Worm (Caenorhabditis elegans) whole organism, late embryonic: Measurements from ENCODE around the gene cpg-20.
A peak's percentile ranks its signal among the peaks of the same experiment; 100 is the strongest.

ENCODE experiments used
- F13H6.1 ChIP-seq: sonication (generic microtip); optimal IDR thresholded peaks from 2 replicates; lab custom pipeline; 2016; ENCODE audit warnings: missing genetic modification characterization, missing compliant biosample characterization
- K02D7.2 ChIP-seq: sonication (generic microtip); optimal IDR thresholded peaks from 2 replicates; lab custom pipeline; 2017; ENCODE audit warnings: mild to moderate bottlenecking, missing genetic modification characterization, missing compliant biosample characterization
- T23F11.4 ChIP-seq: fragments of 200-800 bp; sonication (Bioruptor generic); optimal IDR thresholded peaks from 2 replicates; lab custom pipeline; 2018; ENCODE audit warnings: mild to moderate bottlenecking, missing genetic modification characterization, missing compliant biosample characterization
- Y22D7AL.16 ChIP-seq: sonication (generic microtip); optimal IDR thresholded peaks from 2 replicates; lab custom pipeline; 2016; ENCODE audit warnings: missing genetic modification characterization, missing compliant biosample characterization
- ahr-1 ChIP-seq: sonication (generic microtip); optimal IDR thresholded peaks from 2 replicates; lab custom pipeline; 2016; ENCODE audit warnings: missing genetic modification characterization, missing compliant biosample characterization
- ama-1 ChIP-seq: fragments of 150-350 bp; optimal IDR thresholded peaks from 2 replicates; lab custom pipeline; 2014
- ceh-14 ChIP-seq: sonication (generic microtip); optimal IDR thresholded peaks from 2 replicates; lab custom pipeline; 2016; ENCODE audit warnings: missing genotype, missing genetic modification characterization, missing compliant biosample characterization
- ceh-18 ChIP-seq: sonication (generic microtip); optimal IDR thresholded peaks from 2 replicates; lab custom pipeline; 2016; ENCODE audit warnings: missing genetic modification characterization, missing compliant biosample characterization
- ceh-19 ChIP-seq: fragments of 200-800 bp; sonication (Bioruptor generic); optimal IDR thresholded peaks from 2 replicates; lab custom pipeline; 2018; ENCODE audit warnings: mild to moderate bottlenecking, missing genetic modification characterization, missing compliant biosample characterization
- ceh-2 ChIP-seq: sonication (generic microtip); optimal IDR thresholded peaks from 2 replicates; lab custom pipeline; 2016; ENCODE audit warnings: missing genotype, missing genetic modification characterization, missing compliant biosample characterization
- ceh-22 ChIP-seq: sonication (generic microtip); optimal IDR thresholded peaks from 2 replicates; lab custom pipeline; 2017; ENCODE audit warnings: missing biosample characterization, missing genetic modification characterization
- ceh-30 ChIP-seq: fragments of 150-350 bp; optimal IDR thresholded peaks from 2 replicates; lab custom pipeline; 2014; ENCODE audit warnings: missing biosample characterization, missing genetic modification characterization
- ceh-31 ChIP-seq: sonication (generic microtip); optimal IDR thresholded peaks from 2 replicates; lab custom pipeline; 2016; ENCODE audit warnings: missing genetic modification characterization, missing compliant biosample characterization
- ceh-34 ChIP-seq: sonication (generic microtip); optimal IDR thresholded peaks from 2 replicates; lab custom pipeline; 2016; ENCODE audit warnings: mild to moderate bottlenecking, missing genetic modification characterization, missing compliant biosample characterization
- ceh-45 ChIP-seq: fragments of 200-800 bp; sonication (Bioruptor generic); IDR thresholded peaks from 2 replicates; pipeline ENCODE4 v1.3.6; 2022; ENCODE audit warnings: missing genetic modification reagents, missing genetic modification characterization, missing compliant biosample characterization
- ceh-48 ChIP-seq: sonication (generic microtip); optimal IDR thresholded peaks from 2 replicates; lab custom pipeline; 2016; ENCODE audit warnings: missing genetic modification characterization, inconsistent platforms, missing compliant biosample characterization
- ceh-6 ChIP-seq: fragments of 200-800 bp; sonication (Bioruptor generic); optimal IDR thresholded peaks from 2 replicates; lab custom pipeline; 2018; ENCODE audit warnings: mild to moderate bottlenecking, missing genetic modification characterization, missing compliant biosample characterization
- che-1 ChIP-seq: sonication (generic microtip); optimal IDR thresholded peaks from 2 replicates; lab custom pipeline; 2016; ENCODE audit warnings: mild to moderate bottlenecking, missing genetic modification characterization, missing compliant biosample characterization
- dmd-4 ChIP-seq: sonication (generic microtip); optimal IDR thresholded peaks from 2 replicates; lab custom pipeline; 2016; ENCODE audit warnings: borderline replicate concordance, missing genetic modification characterization, missing compliant biosample characterization
- elt-2 ChIP-seq: sonication (generic microtip); optimal IDR thresholded peaks from 2 replicates; lab custom pipeline; 2016; ENCODE audit warnings: missing genetic modification reagents, missing genetic modification characterization, missing compliant biosample characterization
- elt-4 ChIP-seq: sonication (generic microtip); optimal IDR thresholded peaks from 2 replicates; lab custom pipeline; 2016; ENCODE audit warnings: missing genetic modification characterization, missing compliant biosample characterization
- ets-4 ChIP-seq: sonication (generic microtip); optimal IDR thresholded peaks from 2 replicates; lab custom pipeline; 2016; ENCODE audit warnings: missing genetic modification characterization, missing compliant biosample characterization
- eyg-1 ChIP-seq: sonication (generic microtip); optimal IDR thresholded peaks from 2 replicates; lab custom pipeline; 2016; ENCODE audit warnings: missing genotype, missing genetic modification characterization, missing compliant biosample characterization
- fax-1 ChIP-seq: sonication (generic microtip); optimal IDR thresholded peaks from 2 replicates; lab custom pipeline; 2016; ENCODE audit warnings: missing genotype, missing genetic modification characterization, missing compliant biosample characterization
- hlh-13 ChIP-seq: fragments of 200-800 bp; sonication (Bioruptor generic); optimal IDR thresholded peaks from 2 replicates; lab custom pipeline; 2018; ENCODE audit warnings: mild to moderate bottlenecking, missing genetic modification characterization, missing compliant biosample characterization
- hlh-30 ChIP-seq: sonication (generic microtip); optimal IDR thresholded peaks from 2 replicates; lab custom pipeline; 2017; ENCODE audit warnings: antibody characterized with exemption, missing genetic modification characterization, missing compliant biosample characterization; ENCODE audit not compliant: insufficient read depth
- hlh-6 ChIP-seq: sonication (generic microtip); optimal IDR thresholded peaks from 2 replicates; lab custom pipeline; 2016; ENCODE audit warnings: missing genotype, missing genetic modification characterization, missing compliant biosample characterization
- mec-3 ChIP-seq: sonication (generic microtip); optimal IDR thresholded peaks from 2 replicates; lab custom pipeline; 2016; ENCODE audit warnings: borderline replicate concordance, missing genetic modification characterization, missing compliant biosample characterization
- nfya-1 ChIP-seq: sonication (generic microtip); optimal IDR thresholded peaks from 2 replicates; lab custom pipeline; 2017; ENCODE audit warnings: missing genetic modification characterization, mild to moderate bottlenecking, missing compliant biosample characterization, antibody characterized with exemption, moderate library complexity
- odd-2 ChIP-seq: sonication (generic microtip); optimal IDR thresholded peaks from 2 replicates; lab custom pipeline; 2017; ENCODE audit warnings: antibody characterized with exemption, mild to moderate bottlenecking, missing genetic modification characterization, missing compliant biosample characterization
- pag-3 ChIP-seq: sonication (generic microtip); optimal IDR thresholded peaks from 2 replicates; lab custom pipeline; 2016; ENCODE audit warnings: missing compliant biosample characterization, missing genetic modification characterization, borderline replicate concordance
- pat-9 ChIP-seq: fragments of 200-800 bp; sonication (Bioruptor generic); optimal IDR thresholded peaks from 2 replicates; lab custom pipeline; 2018; ENCODE audit warnings: mild to moderate bottlenecking, missing genetic modification characterization, moderate library complexity, missing compliant biosample characterization
- pqm-1 ChIP-seq: sonication (generic microtip); optimal IDR thresholded peaks from 2 replicates; lab custom pipeline; 2016; ENCODE audit warnings: missing genetic modification characterization, missing compliant biosample characterization
- pros-1 ChIP-seq: fragments of 150-350 bp; optimal IDR thresholded peaks from 2 replicates; lab custom pipeline; 2014; ENCODE audit warnings: missing biosample characterization, missing genetic modification reagents, missing genetic modification characterization
- ref-2 ChIP-seq: sonication (generic microtip); optimal IDR thresholded peaks from 2 replicates; lab custom pipeline; 2016; ENCODE audit warnings: missing genetic modification characterization, missing compliant biosample characterization
- rnt-1 ChIP-seq: sonication (generic microtip); optimal IDR thresholded peaks from 2 replicates; lab custom pipeline; 2016; ENCODE audit warnings: missing genetic modification characterization, missing compliant biosample characterization
- sdc-2 ChIP-seq: sonication (generic microtip); optimal IDR thresholded peaks from 2 replicates; lab custom pipeline; 2016; ENCODE audit warnings: missing genotype, missing genetic modification characterization, missing compliant biosample characterization
- sox-2 ChIP-seq: fragments of 200-800 bp; sonication (Bioruptor generic); IDR thresholded peaks from 2 replicates; pipeline ENCODE4 v1.3.6; 2022; ENCODE audit warnings: missing genetic modification reagents, missing genetic modification characterization, missing compliant biosample characterization
- syd-9 ChIP-seq: sonication (generic microtip); optimal IDR thresholded peaks from 2 replicates; lab custom pipeline; 2016; ENCODE audit warnings: mild to moderate bottlenecking, missing genetic modification characterization, moderate library complexity, missing compliant biosample characterization
- tbx-2 ChIP-seq: sonication (generic microtip); optimal IDR thresholded peaks from 2 replicates; lab custom pipeline; 2016; ENCODE audit warnings: missing genetic modification characterization, missing compliant biosample characterization
- ttx-3 ChIP-seq: sonication (generic microtip); optimal IDR thresholded peaks from 2 replicates; lab custom pipeline; 2016; ENCODE audit warnings: missing genetic modification reagents, missing genetic modification characterization, missing compliant biosample characterization
- unc-42 ChIP-seq: sonication (generic microtip); optimal IDR thresholded peaks from 2 replicates; lab custom pipeline; 2016; ENCODE audit warnings: missing genotype, missing genetic modification characterization, missing compliant biosample characterization
- zip-5 ChIP-seq: sonication (generic microtip); optimal IDR thresholded peaks from 2 replicates; lab custom pipeline; 2016; ENCODE audit warnings: missing genetic modification characterization, missing compliant biosample characterization
- ztf-16 ChIP-seq: sonication (generic microtip); optimal IDR thresholded peaks from 2 replicates; lab custom pipeline; 2017; ENCODE audit warnings: missing genetic modification characterization, missing compliant biosample characterization

cpg-20 gene

DNA sequence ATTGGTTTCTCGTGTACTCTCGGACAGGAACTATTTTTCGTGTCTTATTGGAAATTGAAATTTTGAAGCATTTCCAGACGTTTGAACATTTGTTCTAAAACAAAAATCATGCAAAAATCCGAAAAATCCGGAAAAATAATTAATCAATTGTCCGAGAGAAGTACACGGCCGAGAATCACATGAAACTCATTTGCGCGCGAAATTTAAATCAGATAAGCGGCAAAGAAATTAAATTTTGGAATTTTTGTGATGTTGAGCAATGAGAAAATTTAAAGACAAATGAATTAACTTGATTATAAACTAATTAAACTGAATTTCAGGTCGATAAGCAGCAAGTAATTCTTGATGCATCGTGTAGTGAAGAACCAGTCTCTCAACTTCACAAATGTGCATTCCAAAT lies 32.6 kb upstream of the cpg-20 start:
- no peak for TF ChIP-seq mec-3 (tag; lab: Kevin White, UChicago)
- TF ChIP-seq T23F11.4, result no peak
- no peak for TF ChIP-seq fax-1 (tag; lab: Kevin White, UChicago)
- no peak for TF ChIP-seq Y22D7AL.16 (tag; lab: Kevin White, UChicago)
- TF ChIP-seq pros-1 (tag; lab: Kevin White, UChicago), result no peak
- TF ChIP-seq ceh-31 (tag; lab: Kevin White, UChicago), result no peak

DNA sequence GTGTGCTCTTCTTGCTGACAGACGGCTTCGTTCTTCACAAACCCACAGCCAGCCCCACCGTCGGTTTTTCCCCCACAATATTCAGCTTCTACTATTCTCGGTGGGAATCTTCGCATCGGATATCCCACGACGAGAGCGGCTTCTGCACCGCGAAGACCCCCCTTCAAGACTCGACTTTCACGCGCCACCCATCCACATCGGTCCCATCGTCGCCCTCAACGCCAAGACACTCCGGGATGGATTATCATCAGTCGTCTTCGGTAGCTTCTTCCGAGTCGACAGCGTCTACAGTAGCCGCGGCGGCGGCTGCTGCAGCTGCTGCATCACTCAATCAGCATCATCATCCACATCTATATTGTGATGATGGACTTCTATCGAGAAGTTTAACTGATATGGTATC lies 28.4 kb upstream of the cpg-20 start:
- TF ChIP-seq K02D7.2 (tag; lab: Kevin White, UChicago) (no peak), tbx-2 (peak; percentile 20)

- no peak for TF ChIP-seq ceh-34
- peak; percentile 55 for TF ChIP-seq elt-2 (tag; lab: Kevin White, UChicago)
- TF ChIP-seq, all 69 proteins: peak for 1
Measured at ce11 chrIV:6099770-6100169, 23.7 kb upstream of the cpg-20 start.

- peak; percentile 73 for TF ChIP-seq nfya-1 (tag; lab: Kevin White, UChicago)
- no peak for TF ChIP-seq zip-5 (tag; lab: Kevin White, UChicago)
- peak; percentile 80 for TF ChIP-seq ceh-18 (tag; lab: Kevin White, UChicago)
- TF ChIP-seq ceh-14 (tag; lab: Kevin White, UChicago), result peak; percentile 49
- TF ChIP-seq sdc-2 (tag; lab: Kevin White, UChicago), result peak; percentile 56
- no peak for TF ChIP-seq fax-1 (tag; lab: Kevin White, UChicago)
- no peak for TF ChIP-seq elt-4 (tag; lab: Kevin White, UChicago)
- TF ChIP-seq ttx-3 (tag; lab: Kevin White, UChicago), result no peak
- no peak for TF ChIP-seq odd-2 (tag; lab: Kevin White, UChicago)
- peak; percentile 1 for TF ChIP-seq dmd-4 (tag; lab: Kevin White, UChicago)
- TF ChIP-seq ceh-6 (GFP tag; lab: Kevin White, UChicago), result no peak
- peak; percentile 22 for TF ChIP-seq ceh-22 (tag; lab: Kevin White, UChicago)
- peak; percentile 55 for TF ChIP-seq ceh-19 (GFP tag; lab: Kevin White, UChicago)
- TF ChIP-seq hlh-13 (GFP tag; lab: Kevin White, UChicago), result no peak
- peak; percentile 59 for TF ChIP-seq syd-9 (tag; lab: Kevin White, UChicago)
- TF ChIP-seq hlh-6 (tag; lab: Kevin White, UChicago), result no peak
- TF ChIP-seq pros-1 (tag; lab: Kevin White, UChicago), result peak; percentile 45
- no peak for TF ChIP-seq hlh-30 (tag; lab: Kevin White, UChicago)
- no peak for TF ChIP-seq ceh-30
- TF ChIP-seq sox-2, result peak; percentile 57
- TF ChIP-seq ceh-45, result no peak
- TF ChIP-seq che-1 (tag; lab: Kevin White, UChicago), result no peak
- TF ChIP-seq rnt-1 (tag; lab: Kevin White, UChicago), result peak; percentile 72
- peak; percentile 43 for TF ChIP-seq T23F11.4
- peak; percentile 26 for TF ChIP-seq pat-9 (tag; lab: Kevin White, UChicago)
- peak; percentile 78 for TF ChIP-seq tbx-2
- TF ChIP-seq pag-3, result no peak
- TF ChIP-seq F13H6.1 (tag; lab: Kevin White, UChicago), result peak; percentile 65
- TF ChIP-seq unc-42, result peak; percentile 41
- TF ChIP-seq ceh-48 (tag; lab: Kevin White, UChicago), result no peak
- peak; percentile 56 for TF ChIP-seq ref-2 (tag; lab: Kevin White, UChicago)
- TF ChIP-seq elt-2 (tag; lab: Kevin White, UChicago), result peak; percentile 46
- peak; percentile 84 for TF ChIP-seq ceh-31 (tag; lab: Kevin White, UChicago)
- no peak for TF ChIP-seq mec-3 (tag; lab: Kevin White, UChicago)
- TF ChIP-seq eyg-1 (tag; lab: Kevin White, UChicago), result peak; percentile 3
- TF ChIP-seq ets-4 (tag; lab: Kevin White, UChicago), result peak; percentile 14
- no peak for TF ChIP-seq ahr-1 (tag; lab: Kevin White, UChicago)
- no peak for TF ChIP-seq ztf-16 (tag; lab: Kevin White, UChicago)
- no peak for TF ChIP-seq ama-1 (lab: Kevin White, UChicago)
- no peak for TF ChIP-seq pqm-1 (tag; lab: Kevin White, UChicago)
- peak; percentile 6 for TF ChIP-seq ceh-2 (tag; lab: Kevin White, UChicago)
Measured at ce11 chrIV:6097040-6097928, 21.3 kb upstream of the cpg-20 start.
